Worm (Caenorhabditis elegans): ENCODE results near the gene W06B4.2.

- TF ChIP-seq snpc-4 (tag; optimal IDR thresholded peaks at IDR 0.05) = no peak
- TF ChIP-seq aly-2 (tag; optimal IDR thresholded peaks at IDR 0.05) = no peak
- TF ChIP-seq ztf-4 (tag; optimal IDR thresholded peaks at IDR 0.05) = no peak
- TF ChIP-seq ztf-11 (tag; optimal IDR thresholded peaks at IDR 0.05) = no peak
These were observed 49.3 kb downstream of the W06B4.2 start for ce11 chrII:4517254-4517653.

Data from whole organism, L1 larva.